Worm (Caenorhabditis elegans) whole organism, L4 larva: Measurements from ENCODE around the gene F47B8.3.
A peak's percentile ranks its signal among the peaks of the same experiment; 100 is the strongest.

Experiments
- Y75B8A.6 ChIP-seq: fragments of 200-800 bp; sonication (Bioruptor generic); IDR thresholded peaks from 2 replicates; pipeline ENCODE4 v1.3.6; 2022; ENCODE audit warnings: missing genetic modification reagents, missing genetic modification characterization, missing compliant biosample characterization
- ZK546.5 ChIP-seq, 2 experiments: sonication (generic microtip); optimal IDR thresholded peaks; 2 replicates each; lab custom pipeline; 2017; ENCODE audit warnings: missing biosample characterization in 2 of 2, missing genetic modification characterization in 2 of 2
- daf-16 ChIP-seq, 3 experiments: sonication (generic microtip); optimal IDR thresholded peaks; 2 replicates each; lab custom pipeline; 2016 to 2017; ENCODE audit warnings: missing genetic modification characterization in 3 of 3, missing genetic modification reagents in 3 of 3, mild to moderate bottlenecking in 2 of 3, missing compliant biosample characterization in 2 of 3, missing biosample characterization in 1 of 3, moderate library complexity in 1 of 3
- egl-27 ChIP-seq: sonication (generic microtip); optimal IDR thresholded peaks from 3 replicates; lab custom pipeline; 2017; ENCODE audit warnings: missing biosample characterization, missing genetic modification reagents, missing genetic modification characterization
- hlh-11 ChIP-seq: fragments of 200-800 bp; sonication (Bioruptor generic); optimal IDR thresholded peaks from 2 replicates; lab custom pipeline; 2018; ENCODE audit warnings: mild to moderate bottlenecking, missing genetic modification characterization, missing compliant biosample characterization
- lir-3 ChIP-seq: sonication (generic microtip); optimal IDR thresholded peaks from 2 replicates; lab custom pipeline; 2016; ENCODE audit warnings: mild to moderate bottlenecking, missing genetic modification characterization, missing compliant biosample characterization
- lsy-2 ChIP-seq, 2 experiments: fragments of 150-350 bp in 1 of 2; sonication (generic microtip) in 1 of 2; optimal IDR thresholded peaks; 2 replicates each; lab custom pipeline; 2014 to 2017; ENCODE audit warnings: missing biosample characterization in 2 of 2, missing genetic modification characterization in 2 of 2
- nhr-11 ChIP-seq: fragments of 150-350 bp; optimal IDR thresholded peaks from 2 replicates; lab custom pipeline; 2014; ENCODE audit warnings: missing biosample characterization, missing genetic modification characterization
- nhr-237 ChIP-seq: sonication (generic microtip); optimal IDR thresholded peaks from 2 replicates; lab custom pipeline; 2017; ENCODE audit warnings: missing biosample characterization, missing genetic modification characterization
- nhr-77 ChIP-seq: fragments of 150-350 bp; optimal IDR thresholded peaks from 2 replicates; lab custom pipeline; 2014; ENCODE audit warnings: missing biosample characterization, missing genetic modification characterization
- spr-3 ChIP-seq: fragments of 200-800 bp; sonication (Bioruptor generic); optimal IDR thresholded peaks from 2 replicates; lab custom pipeline; 2018; ENCODE audit warnings: mild to moderate bottlenecking, missing genetic modification characterization, missing compliant biosample characterization
- zip-11 ChIP-seq: fragments of 200-800 bp; sonication (Bioruptor generic); IDR thresholded peaks from 2 replicates; pipeline ENCODE4 v1.3.6; 2022; ENCODE audit warnings: missing genetic modification characterization, missing compliant biosample characterization
- ztf-7 ChIP-seq: fragments of 150-350 bp; optimal IDR thresholded peaks from 2 replicates; lab custom pipeline; 2014; ENCODE audit warnings: missing biosample characterization, missing genetic modification characterization

ce11 chrV:14358577-14358976 is 35.8 kb upstream of the F47B8.3 start, which contains the start of gene Y49A3A.4:
- TF ChIP-seq ZK546.5 (tag; optimal IDR thresholded peaks at IDR 0.05; lab: Kevin White, UChicago) (no peak), lsy-2 (tag; optimal IDR thresholded peaks at IDR 0.05; lab: Kevin White, UChicago) (no peak), ztf-7 (no peak), Y75B8A.6 (GFP tag; lab: Robert Waterston, UW) (no peak), lir-3 (tag; lab: Kevin White, UChicago) (no peak), spr-3 (peak; percentile 11), hlh-11 (tag; lab: Kevin White, UChicago) (peak; percentile 23), nhr-77 (no peak), nhr-11 (tag; lab: Kevin White, UChicago) (no peak), nhr-237 (tag; lab: Kevin White, UChicago) (no peak), daf-16 (GFP tag; optimal IDR thresholded peaks at IDR 0.05; lab: Kevin White, UChicago) (no peak), daf-16 (tag; optimal IDR thresholded peaks at IDR 0.05; lab: Kevin White, UChicago) (peak; percentile 42), egl-27 (tag; lab: Kevin White, UChicago) (no peak), zip-11 (GFP tag; lab: Robert Waterston, UW) (no peak)
